Worm (Caenorhabditis elegans): Measurements from ENCODE around the gene mccc-2.

Gene mccc-2

ce11 chrIII:9072704-9073103 is 16.5 kb downstream of the mccc-2 start:
- no peak for TF ChIP-seq hpl-2 (GFP tag; optimal IDR thresholded peaks at IDR 0.05)
- no peak for TF ChIP-seq mef-2 (tag; optimal IDR thresholded peaks at IDR 0.05)
- TF ChIP-seq fkh-4 (tag; optimal IDR thresholded peaks at IDR 0.05; ENCODE audit: borderline replicate concordance), result no peak
- no peak for TF ChIP-seq nhr-237 (tag; optimal IDR thresholded peaks at IDR 0.05)
- TF ChIP-seq dsc-1 (tag; optimal IDR thresholded peaks at IDR 0.05), result no peak

- TF ChIP-seq dpl-1 (GFP tag; optimal IDR thresholded peaks at IDR 0.05) (no peak), fos-1 (tag; optimal IDR thresholded peaks at IDR 0.05) (no peak), mef-2 (tag; optimal IDR thresholded peaks at IDR 0.05) (no peak), efl-1 (optimal IDR thresholded peaks at IDR 0.05) (no peak), efl-1 (GFP tag; optimal IDR thresholded peaks at IDR 0.05 in 1 of 2) (peak in 1 of 2 experiments; percentile 64)
Observed at ce11 chrIII:9071372-9071771, 17.8 kb downstream of the mccc-2 start, which contains the start of gene lin-12. Gene lin-12, minus strand, starts transcription at chrIII:9071472.

ce11 chrIII:9069712-9070111 is 19.5 kb downstream of the mccc-2 start:
- no peak for TF ChIP-seq F16B12.6 (tag; optimal IDR thresholded peaks at IDR 0.05)
- no peak for TF ChIP-seq nhr-237 (tag; optimal IDR thresholded peaks at IDR 0.05)
- no peak for TF ChIP-seq fkh-10 (GFP tag; optimal IDR thresholded peaks at IDR 0.05)
- no peak for TF ChIP-seq hpl-2 (GFP tag; optimal IDR thresholded peaks at IDR 0.05)
- no peak for TF ChIP-seq mab-9 (GFP tag; IDR thresholded peaks at IDR 0.05)
- no peak for TF ChIP-seq sup-37 (GFP tag; optimal IDR thresholded peaks at IDR 0.05)
- TF ChIP-seq nhr-84 (tag; optimal IDR thresholded peaks at IDR 0.05), result no peak
- no peak for TF ChIP-seq lin-13 (GFP tag; optimal IDR thresholded peaks at IDR 0.05)
- no peak for TF ChIP-seq C04F5.9 (tag; optimal IDR thresholded peaks at IDR 0.05)
- TF ChIP-seq swsn-7 (tag; optimal IDR thresholded peaks at IDR 0.05), result no peak
- TF ChIP-seq sox-4 (tag; optimal IDR thresholded peaks at IDR 0.05), result no peak
- no peak for TF ChIP-seq mdl-1 (tag; optimal IDR thresholded peaks at IDR 0.05)
- no peak for TF ChIP-seq unc-130 (tag; optimal IDR thresholded peaks at IDR 0.05)
- no peak for TF ChIP-seq egl-13 (tag; optimal IDR thresholded peaks at IDR 0.05)
- TF ChIP-seq ceh-8 (GFP tag; optimal IDR thresholded peaks at IDR 0.05), result no peak

ce11 chrIII:9060267-9060666 is 28.9 kb downstream of the mccc-2 start:
- TF ChIP-seq unc-98 (GFP tag; IDR thresholded peaks at IDR 0.05) (no peak), unc-30 (tag; optimal IDR thresholded peaks at IDR 0.05) (no peak), ets-5 (GFP tag; IDR thresholded peaks at IDR 0.05) (no peak), alr-1 (tag; optimal IDR thresholded peaks at IDR 0.05; ENCODE audit: borderline replicate concordance) (no peak), lsy-2 (tag; optimal IDR thresholded peaks at IDR 0.05) (no peak), efl-1 (optimal IDR thresholded peaks at IDR 0.05) (no peak), efl-1 (GFP tag; optimal IDR thresholded peaks at IDR 0.05 in 1 of 2) (no peak), ceh-63 (GFP tag; optimal IDR thresholded peaks at IDR 0.05) (no peak), unc-130 (tag; optimal IDR thresholded peaks at IDR 0.05) (no peak), nhr-19 (GFP tag; conservative IDR thresholded peaks at IDR 0.05) (0 out of 2 replicates have a peak, but pooled peaks have one; percentile 10), lin-35 (GFP tag; optimal IDR thresholded peaks at IDR 0.05) (no peak), mdl-1 (tag; optimal IDR thresholded peaks at IDR 0.05) (no peak), lin-13 (GFP tag; optimal IDR thresholded peaks at IDR 0.05) (no peak), aha-1 (tag; optimal IDR thresholded peaks at IDR 0.05) (no peak), nhr-12 (tag; optimal IDR thresholded peaks at IDR 0.05) (no peak), snu-23 (GFP tag; optimal IDR thresholded peaks at IDR 0.05) (no peak), nhr-71 (tag; optimal IDR thresholded peaks at IDR 0.05) (peak; percentile 56), nhr-28 (tag; optimal IDR thresholded peaks at IDR 0.05) (no peak), lin-15B (tag; optimal IDR thresholded peaks at IDR 0.05) (no peak), mep-1 (tag; optimal IDR thresholded peaks at IDR 0.05) (peak; percentile 27), vab-15 (tag; optimal IDR thresholded peaks at IDR 0.05) (no peak), skn-1 (tag; optimal IDR thresholded peaks at IDR 0.05) (no peak), ceh-90 (tag; optimal IDR thresholded peaks at IDR 0.05) (no peak), C34B4.2 (tag; optimal IDR thresholded peaks at IDR 0.05) (no peak), zag-1 (tag; optimal IDR thresholded peaks at IDR 0.05) (no peak), ama-1 (optimal IDR thresholded peaks at IDR 0.05) (no peak), snpc-4 (tag; optimal IDR thresholded peaks at IDR 0.05) (no peak), ztf-4 (tag; optimal IDR thresholded peaks at IDR 0.05) (no peak), sup-37 (GFP tag; optimal IDR thresholded peaks at IDR 0.05) (no peak), hlh-17 (GFP tag; optimal IDR thresholded peaks at IDR 0.05; ENCODE audit: borderline replicate concordance) (no peak), aly-2 (tag; optimal IDR thresholded peaks at IDR 0.05) (peak; percentile 72), xbp-1 (tag; optimal IDR thresholded peaks at IDR 0.05) (no peak), nhr-11 (tag; optimal IDR thresholded peaks at IDR 0.05) (no peak)
